Worm (Caenorhabditis elegans) whole organism, late embryonic: ENCODE results near the gene cab-1.

ENCODE experiments used
- C08G9.2 ChIP-seq: sonication (generic microtip); optimal IDR thresholded peaks from 2 replicates; lab custom pipeline; 2016; ENCODE audit warnings: mild to moderate bottlenecking, missing genetic modification characterization, moderate library complexity, missing compliant biosample characterization
- C38D4.7 ChIP-seq: fragments of 200-800 bp; sonication (Bioruptor generic); optimal IDR thresholded peaks from 2 replicates; lab custom pipeline; 2018; ENCODE audit warnings: mild to moderate bottlenecking, missing genetic modification characterization, moderate library complexity, missing compliant biosample characterization
- ceh-18 ChIP-seq: sonication (generic microtip); optimal IDR thresholded peaks from 2 replicates; lab custom pipeline; 2016; ENCODE audit warnings: missing genetic modification characterization, missing compliant biosample characterization
- gmeb-2 ChIP-seq: sonication (generic microtip); optimal IDR thresholded peaks from 2 replicates; lab custom pipeline; 2016; ENCODE audit warnings: missing genetic modification characterization, inconsistent platforms, missing compliant biosample characterization
- nhr-11 ChIP-seq: fragments of 150-350 bp; optimal IDR thresholded peaks from 2 replicates; lab custom pipeline; 2014; ENCODE audit warnings: missing biosample characterization, missing genetic modification characterization
- tbx-2 ChIP-seq: sonication (generic microtip); optimal IDR thresholded peaks from 2 replicates; lab custom pipeline; 2016; ENCODE audit warnings: missing genetic modification characterization, missing compliant biosample characterization

DNA sequence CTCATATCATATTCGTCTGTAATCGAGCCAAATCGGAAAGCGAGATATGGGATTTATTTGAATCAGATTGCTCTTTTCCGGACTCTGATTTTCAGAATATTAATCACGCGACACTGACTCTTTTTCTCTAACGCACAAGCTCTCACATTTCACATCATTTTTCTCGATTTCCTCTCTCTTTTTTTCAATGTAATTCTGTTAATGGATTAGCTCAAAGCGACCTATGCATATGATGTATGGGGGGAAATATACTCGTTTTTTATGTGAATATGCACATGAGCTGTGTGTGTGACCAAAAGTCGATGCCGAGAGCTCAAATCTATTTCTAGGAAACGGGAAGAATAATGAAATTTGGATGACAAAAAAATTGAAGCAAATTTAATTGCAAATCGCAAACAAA is 12.1 kb downstream of the cab-1 start:
- TF ChIP-seq tbx-2 (no peak), ceh-18 (tag; lab: Kevin White, UChicago) (no peak), gmeb-2 (tag; lab: Kevin White, UChicago) (no peak), nhr-11 (tag; lab: Kevin White, UChicago) (no peak), C38D4.7 (no peak), C08G9.2 (no peak)
